Worm (Caenorhabditis elegans) whole organism, mixed stage, embryonic: Measurements from ENCODE around the gene R09F10.1.
A peak's percentile ranks its signal among the peaks of the same experiment; 100 is the strongest.

ENCODE experiments used
- blmp-1 ChIP-seq: fragments of 150-350 bp; optimal IDR thresholded peaks from 2 replicates; lab custom pipeline; 2014; ENCODE audit warnings: missing biosample characterization, missing genetic modification characterization
- ces-1 ChIP-seq: fragments of 150-350 bp; optimal IDR thresholded peaks from 2 replicates; lab custom pipeline; 2014; ENCODE audit warnings: missing biosample characterization, missing genetic modification reagents, missing genetic modification characterization
- cnd-1 ChIP-seq: fragments of 200-800 bp; sonication (Bioruptor generic); optimal IDR thresholded peaks from 2 replicates; lab custom pipeline; 2018; ENCODE audit warnings: mild to moderate bottlenecking, missing genetic modification characterization, missing compliant biosample characterization
- lin-13 ChIP-seq: fragments of 150-350 bp; optimal IDR thresholded peaks from 2 replicates; lab custom pipeline; 2014; ENCODE audit warnings: missing biosample characterization, missing genetic modification characterization
- mab-5 ChIP-seq: fragments of 150-350 bp; optimal IDR thresholded peaks from 2 replicates; lab custom pipeline; 2014; ENCODE audit warnings: missing biosample characterization, missing genetic modification characterization
- mep-1 ChIP-seq: fragments of 150-350 bp; optimal IDR thresholded peaks from 2 replicates; lab custom pipeline; 2017; ENCODE audit warnings: missing biosample characterization, missing genetic modification reagents, missing genetic modification characterization, inconsistent platforms
- nhr-12 ChIP-seq: fragments of 150-350 bp; optimal IDR thresholded peaks from 2 replicates; lab custom pipeline; 2014; ENCODE audit warnings: missing biosample characterization, missing genetic modification characterization
- nhr-28 ChIP-seq: fragments of 150-350 bp; optimal IDR thresholded peaks from 2 replicates; lab custom pipeline; 2014; ENCODE audit warnings: missing biosample characterization, missing genetic modification characterization
- nhr-76 ChIP-seq: sonication (generic microtip); optimal IDR thresholded peaks from 2 replicates; lab custom pipeline; 2017; ENCODE audit warnings: missing biosample characterization, missing genetic modification characterization
- pha-4 ChIP-seq: fragments of 150-350 bp; optimal IDR thresholded peaks from 2 replicates; lab custom pipeline; 2018; ENCODE audit warnings: missing biosample characterization, missing genetic modification reagents, missing genetic modification characterization
- unc-62 ChIP-seq: fragments of 150-350 bp; optimal IDR thresholded peaks from 2 replicates; lab custom pipeline; 2014; ENCODE audit warnings: missing biosample characterization, missing genetic modification reagents, missing genetic modification characterization
- zip-8 ChIP-seq: fragments of 150-350 bp; optimal IDR thresholded peaks from 2 replicates; lab custom pipeline; 2014; ENCODE audit warnings: missing biosample characterization, missing genetic modification characterization

ce11 chrX:8368210-8368609, 44.8 kb downstream of the R09F10.1 start:
- TF ChIP-seq zip-8 (tag; lab: Kevin White, UChicago) (no peak), nhr-76 (tag; lab: Kevin White, UChicago) (no peak), unc-62 (no peak), nhr-12 (no peak), mep-1 (tag; lab: Kevin White, UChicago) (peak; percentile 89), cnd-1 (tag; lab: Kevin White, UChicago) (peak; percentile 51), ces-1 (GFP tag; lab: Kevin White, UChicago) (peak; percentile 8), nhr-28 (tag; lab: Kevin White, UChicago) (no peak), mab-5 (no peak), lin-13 (tag; lab: Kevin White, UChicago) (peak; percentile 82), blmp-1 (no peak), pha-4 (tag; lab: Kevin White, UChicago) (peak; percentile 69)
